Worm (Caenorhabditis elegans): ENCODE data around the gene C33B4.5.

Gene C33B4.5

DNA sequence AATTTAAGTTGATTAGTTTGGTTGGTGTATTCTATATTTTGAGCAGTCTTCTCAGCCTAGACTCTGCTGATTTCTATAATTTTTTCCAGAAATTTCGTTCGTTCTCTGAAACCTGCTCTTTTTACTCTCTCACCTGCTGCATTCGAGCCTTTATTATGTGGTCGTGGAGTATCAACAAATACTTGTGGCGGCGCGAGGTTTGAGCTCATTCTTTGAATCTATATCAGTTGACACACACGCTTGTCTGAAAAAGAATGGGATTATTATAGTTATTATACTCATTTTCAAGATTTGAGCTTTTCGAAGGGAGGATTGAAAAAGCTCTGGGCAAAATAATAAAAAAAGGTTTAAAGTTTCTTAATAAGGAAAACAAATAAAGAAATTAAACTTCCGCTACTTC lies 7.1 kb upstream of the C33B4.5 start:
- TF ChIP-seq nfya-1 (tag; optimal IDR thresholded peaks at IDR 0.05; ENCODE audit: borderline replicate concordance, insufficient read depth) (no peak), zfh-2 (GFP tag; conservative IDR thresholded peaks at IDR 0.05) (no peak)

DNA sequence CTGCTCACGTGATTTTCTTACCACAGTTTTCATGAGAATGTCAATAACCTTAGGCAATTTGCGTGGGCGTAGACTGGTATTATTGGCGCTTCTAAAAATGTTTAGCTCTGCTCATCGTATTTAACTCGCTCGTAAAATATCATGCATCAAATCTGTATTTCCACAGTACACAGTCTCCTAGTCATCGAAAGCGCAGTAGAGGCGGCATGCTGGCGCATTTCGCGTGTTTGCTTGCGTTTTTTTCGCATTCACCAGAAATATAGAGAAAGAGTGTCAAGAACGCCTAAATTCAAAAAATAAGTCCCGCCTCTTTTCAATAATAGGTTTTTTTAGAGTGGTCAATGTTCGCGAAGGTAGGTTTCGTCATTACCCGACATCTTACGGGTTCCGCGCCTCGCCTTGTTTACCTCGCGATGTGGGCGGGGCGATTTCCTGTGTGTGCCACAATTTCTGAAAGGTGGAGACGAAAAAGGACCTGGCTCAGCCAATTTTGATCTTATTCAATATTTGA lies 6.5 kb upstream of the C33B4.5 start:
- peak; percentile 66 for TF ChIP-seq tbx-9 (tag; optimal IDR thresholded peaks at IDR 0.05; ENCODE audit: borderline replicate concordance)
- TF ChIP-seq bed-1 (GFP tag; IDR thresholded peaks at IDR 0.05), result 0 out of 2 replicates have a peak, but pooled peaks have one; percentile 75
- 0 out of 2 replicates have a peak, but pooled peaks have one; percentile 19 for TF ChIP-seq F37B4.10 (GFP tag; IDR thresholded peaks at IDR 0.05)
- no peak for TF ChIP-seq bed-2 (GFP tag; IDR thresholded peaks at IDR 0.05)
- TF ChIP-seq ceh-91 (GFP tag; IDR thresholded peaks at IDR 0.05), result peak; percentile 86
- TF ChIP-seq lsl-1 (GFP tag; optimal IDR thresholded peaks at IDR 0.05), result peak; percentile 91
- peak; percentile 85 for TF ChIP-seq rcor-1 (GFP tag; IDR thresholded peaks at IDR 0.05)
- TF ChIP-seq ama-1 (optimal IDR thresholded peaks at IDR 0.05), result peak; percentile 93
- TF ChIP-seq ama-1 (GFP tag; optimal IDR thresholded peaks at IDR 0.05), result no peak
- TF ChIP-seq B0035.1 (tag; optimal IDR thresholded peaks at IDR 0.05), result peak; percentile 33
- no peak for TF ChIP-seq F22D6.2 (tag; optimal IDR thresholded peaks at IDR 0.05)
- TF ChIP-seq unc-130 (GFP tag; optimal IDR thresholded peaks at IDR 0.05), result peak; percentile 86
- no peak for TF ChIP-seq unc-62 (GFP tag; optimal IDR thresholded peaks at IDR 0.05)
- peak; percentile 35 for TF ChIP-seq B0261.1 (tag; optimal IDR thresholded peaks at IDR 0.05)
- TF ChIP-seq mcd-1 (GFP tag; IDR thresholded peaks at IDR 0.05), result peak; percentile 86
- TF ChIP-seq ceh-40 (GFP tag; IDR thresholded peaks at IDR 0.05), result 0 out of 2 replicates have a peak, but pooled peaks have one; percentile 36
- TF ChIP-seq dox-1 (GFP tag; IDR thresholded peaks at IDR 0.05), result peak; percentile 97
- TF ChIP-seq rpc-1 (optimal IDR thresholded peaks at IDR 0.05), result no peak
- peak; percentile 5 for TF ChIP-seq rpc-1 (tag; optimal IDR thresholded peaks at IDR 0.05)
- TF ChIP-seq attf-3 (GFP tag; conservative IDR thresholded peaks at IDR 0.05), result peak; percentile 64
- peak; percentile 95 for TF ChIP-seq C17E4.6 (GFP tag; IDR thresholded peaks at IDR 0.05)
- TF ChIP-seq let-526 (GFP tag; IDR thresholded peaks at IDR 0.05), result 0 out of 2 replicates have a peak, but pooled peaks have one; percentile 39
- TF ChIP-seq ets-4 (GFP tag; optimal IDR thresholded peaks at IDR 0.05), result no peak
- TF ChIP-seq F39B2.1 (GFP tag; IDR thresholded peaks at IDR 0.05), result no peak
- TF ChIP-seq nfyb-1 (GFP tag; IDR thresholded peaks at IDR 0.05), result peak; percentile 90
- peak; percentile 22 for TF ChIP-seq mxl-1 (tag; optimal IDR thresholded peaks at IDR 0.05)
- peak; percentile 80 for TF ChIP-seq Y53G8AR.9 (GFP tag; conservative IDR thresholded peaks at IDR 0.05)
- peak; percentile 43 for TF ChIP-seq atf-7 (tag; optimal IDR thresholded peaks at IDR 0.05)
- peak; percentile 94 for TF ChIP-seq Y95B8A.8 (GFP tag; IDR thresholded peaks at IDR 0.05)
- TF ChIP-seq akir-1 (GFP tag; optimal IDR thresholded peaks at IDR 0.05), result no peak
- peak; percentile 46 to 81 for TF ChIP-seq rec-8 (tag; optimal IDR thresholded peaks at IDR 0.05)
- peak; percentile 93 for TF ChIP-seq snpc-4 (GFP tag; optimal IDR thresholded peaks at IDR 0.05)
- TF ChIP-seq snpc-4 (tag; optimal IDR thresholded peaks at IDR 0.05), result peak; percentile 95 to 99 (median 96)
- no peak for TF ChIP-seq egl-18 (GFP tag; IDR thresholded peaks at IDR 0.05)
- peak; percentile 82 for TF ChIP-seq Y53F4B.3 (GFP tag; IDR thresholded peaks at IDR 0.05)
- peak; percentile 96 for TF ChIP-seq snpc-1.1 (tag; optimal IDR thresholded peaks at IDR 0.05; ENCODE audit: insufficient read depth)
- TF ChIP-seq xnd-1 (tag; optimal IDR thresholded peaks at IDR 0.05), result peak; percentile 65
- peak; percentile 58 for TF ChIP-seq efl-1 (GFP tag; optimal IDR thresholded peaks at IDR 0.05)
- peak; percentile 60 for TF ChIP-seq ceh-79 (tag; optimal IDR thresholded peaks at IDR 0.05)
- TF ChIP-seq T07F8.4 (tag; optimal IDR thresholded peaks at IDR 0.05), result no peak
- TF ChIP-seq F23B12.7 (tag; optimal IDR thresholded peaks at IDR 0.05; ENCODE audit: insufficient read depth), result peak; percentile 31
- peak; percentile 83 for TF ChIP-seq Y79H2A.3 (GFP tag; conservative IDR thresholded peaks at IDR 0.05)
- peak; percentile 98 for TF ChIP-seq D2030.7 (GFP tag; IDR thresholded peaks at IDR 0.05)
- TF ChIP-seq lsy-27 (tag; optimal IDR thresholded peaks at IDR 0.05; ENCODE audit: borderline replicate concordance, insufficient read depth), result no peak
- TF ChIP-seq ccch-3 (GFP tag; optimal IDR thresholded peaks at IDR 0.05), result no peak

Data from whole organism, young adult.